Fruit fly (Drosophila melanogaster) whole organism, embryonic: Measurements from ENCODE around the gene Sptr.
A peak's percentile ranks its signal among the peaks of the same experiment; 100 is the strongest.

Source experiments
- CG1024 ChIP-seq: fragments of 200-800 bp; sonication (Bioruptor generic); IDR thresholded peaks from 2 replicates; pipeline ENCODE4 v1.3.6; 2022; ENCODE audit warnings: missing biosample characterization, missing genetic modification characterization
- CG10431 ChIP-seq: fragments of 200-800 bp; sonication (Bioruptor generic); optimal IDR thresholded peaks from 3 replicates; lab custom pipeline; 2018; ENCODE audit warnings: missing biosample characterization, mild to moderate bottlenecking, missing genetic modification characterization
- CG10654 ChIP-seq: fragments of 200-800 bp; sonication (Bioruptor generic); optimal IDR thresholded peaks from 2 replicates; lab custom pipeline; 2016; ENCODE audit warnings: missing biosample characterization, missing genetic modification characterization
- CG10959 ChIP-seq: fragments of 200-800 bp; sonication (Bioruptor generic); IDR thresholded peaks from 2 replicates; pipeline ENCODE4 v1.3.6; 2022; ENCODE audit warnings: missing biosample characterization, missing genetic modification characterization
- CG11085 ChIP-seq: fragments of 200-800 bp; sonication (Bioruptor generic); IDR thresholded peaks from 2 replicates; pipeline ENCODE4 v1.3.6; 2022; ENCODE audit warnings: missing biosample characterization, missing genetic modification characterization
- CG11093 ChIP-seq: fragments of 200-800 bp; sonication (Bioruptor generic); IDR thresholded peaks from 3 replicates; pipeline ENCODE4 v1.3.6; 2022; ENCODE audit warnings: missing biosample characterization, missing genetic modification characterization
- CG11247 ChIP-seq: fragments of 200-800 bp; sonication (Bioruptor generic); IDR thresholded peaks from 2 replicates; pipeline ENCODE4 v1.3.6; 2022; ENCODE audit warnings: missing biosample characterization, missing genetic modification characterization
- CG12219 ChIP-seq: fragments of 200-800 bp; sonication (Bioruptor generic); optimal IDR thresholded peaks from 3 replicates; lab custom pipeline; 2018; ENCODE audit warnings: missing biosample characterization, mild to moderate bottlenecking, missing genetic modification characterization
- CG12744 ChIP-seq: fragments of 200-800 bp; sonication (Bioruptor generic); optimal IDR thresholded peaks from 2 replicates; lab custom pipeline; 2016; ENCODE audit warnings: missing biosample characterization, missing genetic modification characterization
- CG14965 ChIP-seq: fragments of 200-800 bp; sonication (Bioruptor generic); optimal IDR thresholded peaks from 2 replicates; lab custom pipeline; 2016; ENCODE audit warnings: missing biosample characterization, missing genetic modification characterization, borderline replicate concordance
- CG1529 ChIP-seq: fragments of 200-800 bp; sonication (Bioruptor generic); optimal IDR thresholded peaks from 3 replicates; lab custom pipeline; 2018; ENCODE audit warnings: missing biosample characterization, missing genetic modification characterization
- CG17359 ChIP-seq: fragments of 200-800 bp; sonication (Bioruptor generic); optimal IDR thresholded peaks from 3 replicates; lab custom pipeline; 2018; ENCODE audit warnings: missing biosample characterization, mild to moderate bottlenecking, missing genetic modification characterization, moderate library complexity
- CG17829 ChIP-seq: fragments of 200-800 bp; optimal IDR thresholded peaks from 2 replicates; lab custom pipeline; 2019; ENCODE audit warnings: missing biosample characterization, mild to moderate bottlenecking, missing genetic modification characterization, moderate library complexity
- CG18476 ChIP-seq: fragments of 200-800 bp; sonication (Bioruptor generic); optimal IDR thresholded peaks from 2 replicates; lab custom pipeline; 2016; ENCODE audit warnings: missing biosample characterization, mild to moderate bottlenecking, missing genetic modification characterization
- CG32532 ChIP-seq: fragments of 200-800 bp; sonication (Bioruptor generic); IDR thresholded peaks from 2 replicates; pipeline ENCODE4 v1.3.6; 2022; ENCODE audit warnings: missing biosample characterization, missing genetic modification characterization
- CG34422 ChIP-seq: fragments of 200-800 bp; sonication (Bioruptor generic); IDR thresholded peaks from 3 replicates; pipeline ENCODE4 v1.3.6; 2022; ENCODE audit warnings: missing biosample characterization, missing genetic modification characterization
- CG5245 ChIP-seq: fragments of 200-800 bp; sonication (Bioruptor generic); optimal IDR thresholded peaks from 3 replicates; lab custom pipeline; 2016; ENCODE audit warnings: missing biosample characterization, missing genetic modification characterization
- CG7372 ChIP-seq: fragments of 200-800 bp; sonication (Bioruptor generic); IDR thresholded peaks from 2 replicates; pipeline ENCODE4 v1.3.6; 2022; ENCODE audit warnings: missing biosample characterization, missing genetic modification characterization
- CG8290 ChIP-seq, 3 experiments: fragments of 200-800 bp; sonication (Bioruptor generic); optimal IDR thresholded peaks; 2 replicates each; lab custom pipeline; 2016 to 2019; ENCODE audit warnings: missing biosample characterization in 3 of 3, missing genetic modification characterization in 3 of 3, mild to moderate bottlenecking in 2 of 3, moderate library complexity in 1 of 3
- CG9727 ChIP-seq: fragments of 200-800 bp; sonication (Bioruptor generic); optimal IDR thresholded peaks from 3 replicates; lab custom pipeline; 2017; ENCODE audit warnings: missing biosample characterization, mild to moderate bottlenecking, missing genetic modification characterization
- CG9932 ChIP-seq: fragments of 200-800 bp; sonication (Bioruptor generic); IDR thresholded peaks from 2 replicates; pipeline ENCODE4 v1.3.6; 2022; ENCODE audit warnings: missing biosample characterization, missing genetic modification characterization
- Deaf1 ChIP-seq: fragments of 200-800 bp; optimal IDR thresholded peaks from 3 replicates; lab custom pipeline; 2019; ENCODE audit warnings: missing biosample characterization, mild to moderate bottlenecking, missing genetic modification characterization, moderate library complexity
- E2f1 ChIP-seq: fragments of 200-800 bp; sonication (Bioruptor generic); IDR thresholded peaks from 2 replicates; pipeline ENCODE4 v1.3.6; 2022; ENCODE audit warnings: missing biosample characterization, missing genetic modification characterization
- Ets65A ChIP-seq: fragments of 200-800 bp; sonication (Bioruptor generic); peaks from one replicate; lab custom pipeline; 2016; ENCODE audit warnings: missing biosample characterization, missing genetic modification characterization
- Hand ChIP-seq: fragments of 200-800 bp; sonication (Bioruptor generic); optimal IDR thresholded peaks from 2 replicates; lab custom pipeline; 2017; ENCODE audit warnings: mild to moderate bottlenecking, missing biosample characterization, missing genetic modification reagents, missing genetic modification characterization
- Hmx ChIP-seq: fragments of 200-800 bp; sonication (Bioruptor generic); optimal IDR thresholded peaks from 2 replicates; lab custom pipeline; 2016; ENCODE audit warnings: missing biosample characterization, missing genetic modification characterization
- Med ChIP-seq: fragments of 200-800 bp; sonication (Bioruptor generic); peaks from one replicate; lab custom pipeline; 2016; ENCODE audit warnings: missing biosample characterization, missing genetic modification characterization, mild to moderate bottlenecking, inconsistent platforms, moderate library complexity
- Rfx ChIP-seq: fragments of 200-800 bp; sonication (Bioruptor generic); IDR thresholded peaks from 2 replicates; pipeline ENCODE4 v1.3.6; 2022; ENCODE audit warnings: missing biosample characterization, missing genetic modification characterization
- Ssrp ChIP-seq: fragments of 200-800 bp; sonication (Bioruptor generic); optimal IDR thresholded peaks from 2 replicates; lab custom pipeline; 2018; ENCODE audit warnings: missing biosample characterization, mild to moderate bottlenecking, missing genetic modification characterization, moderate library complexity
- Taf1 ChIP-seq: fragments of 200-800 bp; sonication (Bioruptor generic); IDR thresholded peaks from 2 replicates; pipeline ENCODE4 v1.3.6; 2022; ENCODE audit warnings: missing biosample characterization, missing genetic modification characterization
- Vsx1 ChIP-seq: fragments of 200-800 bp; sonication (Bioruptor generic); optimal IDR thresholded peaks from 2 replicates; lab custom pipeline; 2017; ENCODE audit warnings: missing biosample characterization, mild to moderate bottlenecking, missing genetic modification characterization, missing genetic modification reagents
- YL-1 ChIP-seq: fragments of 200-800 bp; sonication (Bioruptor generic); optimal IDR thresholded peaks from 3 replicates; lab custom pipeline; 2017; ENCODE audit warnings: missing biosample characterization, mild to moderate bottlenecking, missing genetic modification characterization
- ash1 ChIP-seq: fragments of 200-800 bp; sonication (Bioruptor generic); optimal IDR thresholded peaks from 2 replicates; lab custom pipeline; 2018; ENCODE audit warnings: missing biosample characterization, mild to moderate bottlenecking, missing genetic modification characterization
- bab2 ChIP-seq: fragments of 200-800 bp; sonication (Bioruptor generic); optimal IDR thresholded peaks from 2 replicates; lab custom pipeline; 2016; ENCODE audit warnings: missing biosample characterization, missing genetic modification characterization
- crol ChIP-seq: fragments of 200-800 bp; sonication (Bioruptor generic); IDR thresholded peaks from 2 replicates; pipeline ENCODE4 v1.3.6; 2022; ENCODE audit warnings: missing biosample characterization, missing genetic modification characterization
- da ChIP-seq: fragments of 200-800 bp; sonication (Bioruptor generic); optimal IDR thresholded peaks from 2 replicates; lab custom pipeline; 2016; ENCODE audit warnings: missing biosample characterization, missing genetic modification characterization
- dpn ChIP-seq, 2 experiments: fragments of 200-800 bp; sonication (Bioruptor generic); optimal IDR thresholded peaks; 3 replicates each; lab custom pipeline; 2016; ENCODE audit warnings: missing biosample characterization in 2 of 2, missing genetic modification characterization in 2 of 2
- exex ChIP-seq: fragments of 200-800 bp; sonication (Bioruptor generic); optimal IDR thresholded peaks from 4 replicates; lab custom pipeline; 2018; ENCODE audit warnings: missing biosample characterization, mild to moderate bottlenecking, missing genetic modification characterization, moderate library complexity
- h ChIP-seq: fragments of >200 bp; optimal IDR thresholded peaks from 2 replicates; lab custom pipeline; 2017
- hkb ChIP-seq, 2 experiments: fragments of 200-800 bp in 1 of 2; fragments of >200 bp in 1 of 2; sonication (Bioruptor generic) in 1 of 2; IDR thresholded peaks in 1 of 2; optimal IDR thresholded peaks in 1 of 2; 2 replicates each; pipeline versions ENCODE4 v1.3.6 to Lab custom; 2017 to 2022; ENCODE audit warnings: missing biosample characterization in 1 of 2, missing genetic modification characterization in 1 of 2
- ken ChIP-seq: fragments of 200-800 bp; sonication (Bioruptor generic); IDR thresholded peaks from 3 replicates; pipeline ENCODE4 v1.3.6; 2022; ENCODE audit warnings: missing biosample characterization, missing genetic modification characterization
- lilli ChIP-seq: fragments of 200-800 bp; sonication (Bioruptor generic); optimal IDR thresholded peaks from 3 replicates; lab custom pipeline; 2016; ENCODE audit warnings: missing biosample characterization, missing genetic modification characterization
- sens ChIP-seq: fragments of 200-800 bp; sonication (Bioruptor generic); peaks from one replicate; lab custom pipeline; 2016; ENCODE audit warnings: missing biosample characterization, missing genetic modification characterization
- slbo ChIP-seq: fragments of 200-800 bp; sonication (Bioruptor generic); IDR thresholded peaks from 2 replicates; pipeline ENCODE4 v1.3.6; 2022; ENCODE audit warnings: missing biosample characterization, missing genetic modification characterization
- so ChIP-seq: fragments of 200-800 bp; sonication (Bioruptor generic); IDR thresholded peaks from 3 replicates; pipeline ENCODE4 v1.3.6; 2022; ENCODE audit warnings: missing biosample characterization, missing genetic modification characterization
- tll ChIP-seq, 2 experiments: fragments of 200-800 bp in 1 of 2; fragments of >200 bp in 1 of 2; sonication (Bioruptor generic) in 1 of 2; optimal IDR thresholded peaks; 2 replicates each; lab custom pipeline; 2017 to 2019; ENCODE audit warnings: missing biosample characterization in 2 of 2, missing genetic modification characterization in 2 of 2, mild to moderate bottlenecking in 1 of 2, moderate library complexity in 1 of 2
- toy ChIP-seq: fragments of 200-800 bp; sonication (Bioruptor generic); IDR thresholded peaks from 2 replicates; pipeline ENCODE4 v1.3.6; 2022; ENCODE audit warnings: missing biosample characterization, missing genetic modification characterization
- ttk ChIP-seq: fragments of 200-800 bp; sonication (Bioruptor generic); IDR thresholded peaks from 2 replicates; pipeline ENCODE4 v2.1.2; 2022; ENCODE audit warnings: missing biosample characterization, missing genetic modification characterization
- vfl ChIP-seq: fragments of 200-800 bp; sonication (Bioruptor generic); optimal IDR thresholded peaks from 2 replicates; lab custom pipeline; 2016; ENCODE audit warnings: missing biosample characterization, missing genetic modification characterization

Gene Sptr

dm6 chrX:8502053-8502452, 37.8 kb upstream of the Sptr start (continued):
- no peak for TF ChIP-seq YL-1
- TF ChIP-seq CG32532 (GFP tag; lab: Robert Waterston, UW) = no peak
- TF ChIP-seq toy = no peak
- TF ChIP-seq crol (GFP tag; lab: Robert Waterston, UW) = no peak
- TF ChIP-seq CG1529 = no peak
- TF ChIP-seq lilli (GFP tag; lab: Kevin White, UChicago) = no peak
- TF ChIP-seq exex = peak; percentile 17
- TF ChIP-seq Vsx1 (GFP tag; lab: Kevin White, UChicago) = peak; percentile 21

- TF ChIP-seq Med (GFP tag; lab: Kevin White, UChicago) = peak; percentile 17
- peak; percentile 38 for TF ChIP-seq exex
- TF ChIP-seq CG8290 (GFP tag; optimal IDR thresholded peaks at IDR 0.05; lab: Kevin White, UChicago) = no peak
- peak in 1 of 2 experiments; percentile 28 for TF ChIP-seq CG8290 (tag; optimal IDR thresholded peaks at IDR 0.05; lab: Kevin White, UChicago)
- TF ChIP-seq CG5245 (GFP tag; lab: Kevin White, UChicago) = no peak
- TF ChIP-seq sens (GFP tag; lab: Kevin White, UChicago) = peak; percentile 49
- TF ChIP-seq Ets65A (GFP tag; lab: Kevin White, UChicago) = peak; percentile 13
- no peak for TF ChIP-seq CG18476 (GFP tag; lab: Kevin White, UChicago)
- no peak for TF ChIP-seq CG9727 (GFP tag; lab: Kevin White, UChicago)
- no peak for TF ChIP-seq CG34422 (GFP tag; lab: Robert Waterston, UW)
- no peak for TF ChIP-seq CG12744
- peak; percentile 76 for TF ChIP-seq CG7372 (GFP tag; lab: Robert Waterston, UW)
- peak; percentile 94 for TF ChIP-seq Deaf1 (tag; lab: Kevin White, UChicago)
Measured at dm6 chrX:8501374-8501773, 37.1 kb upstream of the Sptr start.

dm6 chrX:8499151-8499550, 34.9 kb upstream of the Sptr start:
- TF ChIP-seq Rfx (peak; percentile 49), vfl (GFP tag; lab: Kevin White, UChicago) (no peak), Hand (GFP tag; lab: Kevin White, UChicago) (no peak), h (lab: Kevin White, UChicago) (no peak), hkb (optimal IDR thresholded peaks at IDR 0.05; lab: Kevin White, UChicago) (no peak), hkb (GFP tag; IDR thresholded peaks at IDR 0.05; lab: Robert Waterston, UW) (0 out of 2 replicates have a peak, but pooled peaks have one; percentile 19), CG11247 (GFP tag; lab: Robert Waterston, UW) (no peak), CG10959 (GFP tag; lab: Robert Waterston, UW) (no peak), ken (GFP tag; lab: Robert Waterston, UW) (no peak), CG10654 (GFP tag; lab: Kevin White, UChicago) (no peak), ttk (GFP tag; lab: Robert Waterston, UW) (0 out of 2 replicates have a peak, but pooled peaks have one; percentile 25), CG11093 (no peak), CG10431 (GFP tag; lab: Kevin White, UChicago) (no peak), CG17829 (tag; lab: Kevin White, UChicago) (no peak), CG9932 (GFP tag; lab: Robert Waterston, UW) (no peak), ash1 (GFP tag; lab: Kevin White, UChicago) (no peak), da (no peak), Taf1 (GFP tag; lab: Robert Waterston, UW) (no peak), dpn (GFP tag; optimal IDR thresholded peaks at IDR 0.05; lab: Kevin White, UChicago) (peak; percentile 7 to 9), CG12219 (GFP tag; lab: Kevin White, UChicago) (no peak), CG14965 (GFP tag; lab: Kevin White, UChicago) (no peak), tll (GFP tag; optimal IDR thresholded peaks at IDR 0.05; lab: Kevin White, UChicago) (no peak), CG11085 (GFP tag; lab: Robert Waterston, UW) (0 out of 2 replicates have a peak, but pooled peaks have one; percentile 35), CG17359 (tag; lab: Kevin White, UChicago) (peak; percentile 24), Ssrp (no peak), bab2 (GFP tag; lab: Kevin White, UChicago) (peak; percentile 3), so (GFP tag; lab: Robert Waterston, UW) (no peak), CG1024 (GFP tag; lab: Robert Waterston, UW) (peak; percentile 31; the same call in 1 of the 2 replicates), Hmx (GFP tag; lab: Kevin White, UChicago) (no peak), Ets65A (GFP tag; lab: Kevin White, UChicago) (peak; percentile 74), E2f1 (GFP tag; lab: Robert Waterston, UW) (0 out of 2 replicates have a peak, but pooled peaks have one; percentile 16), slbo (GFP tag; lab: Robert Waterston, UW) (peak; percentile 32; the same call in 1 of the 2 replicates)
